Worm (Caenorhabditis elegans): ENCODE measurements around the gene F53H1.4.
A peak's percentile ranks its signal among the peaks of the same experiment; 100 is the strongest.

ce11 chrIV:1266138-1266537 is 43.8 kb upstream of the F53H1.4 start:
- TF ChIP-seq elt-2 (tag; optimal IDR thresholded peaks at IDR 0.05) (peak; percentile 2), pag-3 (tag; optimal IDR thresholded peaks at IDR 0.05; ENCODE audit: borderline replicate concordance) (no peak), pat-9 (tag; optimal IDR thresholded peaks at IDR 0.05) (no peak), pha-4 (tag; optimal IDR thresholded peaks at IDR 0.05) (no peak), pqm-1 (tag; optimal IDR thresholded peaks at IDR 0.05) (no peak)

Measured in whole organism, late embryonic.